In the genomic region with DNA sequence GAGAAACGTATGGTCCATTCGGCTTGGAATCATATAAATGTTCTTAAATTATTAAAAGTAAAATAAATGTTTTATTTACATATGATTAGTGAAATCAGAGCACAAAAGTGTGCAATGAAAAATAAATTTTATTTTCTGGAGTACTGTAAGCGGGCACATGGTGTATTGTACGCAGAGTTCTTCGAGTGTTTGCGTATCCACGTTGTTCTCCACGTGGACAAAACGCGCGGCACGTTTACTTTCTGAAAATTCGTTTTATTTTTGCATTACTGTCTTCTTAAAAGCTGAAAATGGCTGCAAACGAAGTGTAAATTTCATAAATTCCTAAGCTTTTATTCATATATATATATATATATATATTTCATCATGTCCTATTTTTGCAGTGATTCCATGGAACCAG, we compare ENCODE assay signal across 2 worm cellular contexts.
TF ChIP-seq lines count a peak whose summit lies in the region.

No protein-coding gene starts in this region.

TF ChIP-seq in whole organism, L4 larva, 104 proteins besides CTCF, POLR2A, EP300 and RAD21:
- TF ChIP-seq lin-38 (GFP tag; IDR thresholded peaks at IDR 0.05; lab: Robert Waterston, UW) (peak; percentile 42), unc-130 (GFP tag; optimal IDR thresholded peaks at IDR 0.05; lab: Kevin White, UChicago) (peak; percentile 2), dmd-6 (GFP tag; IDR thresholded peaks at IDR 0.05; lab: Robert Waterston, UW) (no peak)
TF ChIP-seq in whole organism, L4 larva: peak in this region for 2.

TF ChIP-seq in whole organism, young adult, 124 proteins besides CTCF, POLR2A, EP300 and RAD21:
- TF ChIP-seq madf-6 (GFP tag; IDR thresholded peaks at IDR 0.05; lab: Robert Waterston, UW) (peak; percentile 59; the same call in 1 of the 2 replicates), madf-8 (GFP tag; conservative IDR thresholded peaks at IDR 0.05; lab: Robert Waterston, UW) (peak; percentile 52), aptf-2 (GFP tag; conservative IDR thresholded peaks at IDR 0.05; lab: Robert Waterston, UW) (no peak), F33H1.4 (GFP tag; IDR thresholded peaks at IDR 0.05; lab: Robert Waterston, UW) (peak; percentile 52), lsl-1 (GFP tag; optimal IDR thresholded peaks at IDR 0.05; lab: Kevin White, UChicago) (peak; percentile 83), D2030.7 (GFP tag; IDR thresholded peaks at IDR 0.05; lab: Robert Waterston, UW) (peak; percentile 20; the same call in 1 of the 2 replicates), B0035.1 (tag; optimal IDR thresholded peaks at IDR 0.05; lab: Kevin White, UChicago) (no peak), snpc-4 (GFP tag; optimal IDR thresholded peaks at IDR 0.05; lab: Kevin White, UChicago) (no peak), snpc-4 (tag; optimal IDR thresholded peaks at IDR 0.05; lab: Kevin White, UChicago) (peak in 1 of 4 experiments; percentile 11), C06A6.2 (GFP tag; conservative IDR thresholded peaks at IDR 0.05; lab: Robert Waterston, UW) (no peak), unc-130 (GFP tag; optimal IDR thresholded peaks at IDR 0.05; lab: Kevin White, UChicago) (peak; percentile 43)
